Worm (Caenorhabditis elegans): Measurements from ENCODE around the gene mlck-1.

DNA sequence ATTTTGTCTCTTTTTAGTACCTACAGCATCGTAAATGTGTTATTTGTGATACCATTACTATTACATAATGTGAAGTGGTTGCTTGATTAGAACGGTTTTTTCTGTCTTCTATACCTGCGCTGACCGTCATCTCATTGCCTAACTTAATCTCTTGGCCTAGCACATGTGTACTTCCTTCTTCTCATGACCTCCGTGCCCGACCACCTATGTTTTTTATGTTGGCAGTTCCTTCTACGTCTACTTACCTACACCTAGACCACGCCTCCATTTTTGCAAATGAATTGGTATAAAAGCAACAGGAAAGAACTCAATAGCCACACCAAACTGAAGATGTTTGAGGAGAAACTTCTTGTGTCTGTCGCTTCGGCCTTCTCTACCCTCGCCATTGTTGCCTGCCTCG is 7.7 kb upstream of the mlck-1 start, which contains the start of gene col-176:
- no peak for TF ChIP-seq hlh-30 (tag; optimal IDR thresholded peaks at IDR 0.05; ENCODE audit: insufficient read depth)
- TF ChIP-seq ama-1 (optimal IDR thresholded peaks at IDR 0.05), result no peak
- no peak for TF ChIP-seq ceh-14 (tag; optimal IDR thresholded peaks at IDR 0.05)
- no peak for TF ChIP-seq rnt-1 (tag; optimal IDR thresholded peaks at IDR 0.05)
- TF ChIP-seq ceh-9 (tag; optimal IDR thresholded peaks at IDR 0.05), result no peak
- TF ChIP-seq elt-4 (tag; optimal IDR thresholded peaks at IDR 0.05), result no peak
- TF ChIP-seq ztf-16 (tag; optimal IDR thresholded peaks at IDR 0.05), result no peak
- TF ChIP-seq sox-4 (tag; optimal IDR thresholded peaks at IDR 0.05), result no peak
- no peak for TF ChIP-seq elt-2 (tag; optimal IDR thresholded peaks at IDR 0.05)
- no peak for TF ChIP-seq Y22D7AL.16 (tag; optimal IDR thresholded peaks at IDR 0.05)
- TF ChIP-seq ceh-30 (tag; optimal IDR thresholded peaks at IDR 0.05), result no peak

All from whole organism, late embryonic.